Worm (Caenorhabditis elegans): ENCODE data around the gene Y53F4B.43.

DNA sequence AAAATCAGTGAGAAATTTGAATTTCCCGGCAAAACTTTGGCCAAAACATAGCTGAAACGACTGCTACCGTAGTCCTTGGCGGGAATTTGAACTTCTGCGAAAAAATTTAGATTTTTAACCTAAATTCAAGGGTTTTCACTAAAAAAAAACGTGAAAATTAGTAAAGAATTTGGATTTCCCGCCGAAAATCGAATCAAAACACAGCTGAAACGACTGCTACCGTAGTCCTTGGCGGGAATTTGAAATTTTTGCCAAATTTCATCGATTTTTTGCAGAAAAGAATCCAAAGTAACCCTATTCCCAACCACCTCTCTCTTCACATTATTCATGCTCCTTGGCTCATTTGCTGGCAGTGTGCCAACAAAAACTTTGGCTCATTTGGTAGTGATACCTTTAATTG, 36.8 kb downstream of the Y53F4B.43 start:
- TF ChIP-seq him-1 (tag; optimal IDR thresholded peaks at IDR 0.05) (no peak), dao-5 (tag; optimal IDR thresholded peaks at IDR 0.05) (no peak), W03F9.2 (tag; optimal IDR thresholded peaks at IDR 0.05) (no peak)
